Worm (Caenorhabditis elegans) whole organism, L4 larva: Measurements from ENCODE around the gene rgs-2.

Experiments
- F10B5.3 ChIP-seq: sonication (generic microtip); optimal IDR thresholded peaks from 2 replicates; lab custom pipeline; 2016; ENCODE audit warnings: mild to moderate bottlenecking, missing genetic modification characterization, missing compliant biosample characterization
- R02D3.7 ChIP-seq: fragments of 150-350 bp; sonication (generic microtip); optimal IDR thresholded peaks from 3 replicates; lab custom pipeline; 2014; ENCODE audit warnings: missing biosample characterization, missing genetic modification characterization
- T26A8.4 ChIP-seq: fragments of 200-800 bp; sonication (Bioruptor generic); IDR thresholded peaks from 2 replicates; pipeline ENCODE4 v1.3.6; 2022; ENCODE audit warnings: missing genetic modification characterization, missing compliant biosample characterization
- Y105C5A.15 ChIP-seq: fragments of 200-800 bp; sonication (Bioruptor generic); IDR thresholded peaks from 2 replicates; pipeline ENCODE4 v1.3.6; 2022; ENCODE audit warnings: missing genetic modification characterization, missing compliant biosample characterization
- Y5F2A.4 ChIP-seq: fragments of 200-800 bp; sonication (Bioruptor generic); optimal IDR thresholded peaks from 2 replicates; lab custom pipeline; 2018; ENCODE audit warnings: mild to moderate bottlenecking, missing genetic modification characterization, missing compliant biosample characterization
- ZK546.5 ChIP-seq, 2 experiments: sonication (generic microtip); optimal IDR thresholded peaks; 2 replicates each; lab custom pipeline; 2017; ENCODE audit warnings: missing biosample characterization in 2 of 2, missing genetic modification characterization in 2 of 2
- aha-1 ChIP-seq: fragments of 150-350 bp; peaks from one replicate; lab custom pipeline; 2014; ENCODE audit warnings: missing biosample characterization, missing genetic modification characterization
- ama-1 ChIP-seq: fragments of 150-350 bp; optimal IDR thresholded peaks from 2 replicates; lab custom pipeline; 2014; ENCODE audit warnings: inconsistent platforms, mixed read lengths
- arid-1 ChIP-seq: fragments of 200-800 bp; sonication (Bioruptor generic); conservative IDR thresholded peaks from 2 replicates; pipeline ENCODE4 v1.3.6; 2022; ENCODE audit warnings: missing genetic modification reagents, missing genetic modification characterization, missing compliant biosample characterization
- ceh-20 ChIP-seq: fragments of 200-800 bp; sonication (Bioruptor generic); IDR thresholded peaks from 2 replicates; pipeline ENCODE4 v1.3.6; 2022; ENCODE audit warnings: missing genetic modification reagents, missing genetic modification characterization, missing compliant biosample characterization
- ceh-44 ChIP-seq: fragments of 200-800 bp; sonication (Bioruptor generic); IDR thresholded peaks from 2 replicates; pipeline ENCODE4 v1.3.6; 2022; ENCODE audit warnings: missing genetic modification reagents, missing genetic modification characterization, missing compliant biosample characterization
- ceh-62 ChIP-seq: sonication (generic microtip); optimal IDR thresholded peaks from 2 replicates; lab custom pipeline; 2017; ENCODE audit warnings: missing biosample characterization, missing genetic modification characterization
- ceh-82 ChIP-seq: sonication (generic microtip); optimal IDR thresholded peaks from 2 replicates; lab custom pipeline; 2017; ENCODE audit warnings: missing biosample characterization, missing genetic modification characterization
- cey-2 ChIP-seq: sonication (generic microtip); optimal IDR thresholded peaks from 3 replicates; lab custom pipeline; 2017; ENCODE audit warnings: missing genetic modification characterization, mild to moderate bottlenecking, missing compliant biosample characterization, antibody characterized with exemption, borderline replicate concordance; ENCODE audit not compliant: insufficient read depth
- daf-19 ChIP-seq: fragments of 200-800 bp; sonication (Bioruptor generic); conservative IDR thresholded peaks from 2 replicates; pipeline ENCODE4 v1.3.6; 2022; ENCODE audit warnings: missing genetic modification characterization, missing compliant biosample characterization
- daf-8 ChIP-seq: fragments of 200-800 bp; sonication (Bioruptor generic); IDR thresholded peaks from 2 replicates; pipeline ENCODE4 v1.3.6; 2022; ENCODE audit warnings: missing genetic modification characterization, missing compliant biosample characterization
- dmd-9 ChIP-seq: fragments of 200-800 bp; sonication (Bioruptor generic); IDR thresholded peaks from 2 replicates; pipeline ENCODE4 v1.3.6; 2022; ENCODE audit warnings: missing genetic modification reagents, missing genetic modification characterization, missing compliant biosample characterization
- duxl-1 ChIP-seq: sonication (generic microtip); optimal IDR thresholded peaks from 2 replicates; lab custom pipeline; 2016; ENCODE audit warnings: mild to moderate bottlenecking, missing genetic modification characterization, moderate library complexity, missing compliant biosample characterization; ENCODE audit not compliant: poor library complexity
- fkh-10 ChIP-seq: fragments of 150-350 bp; optimal IDR thresholded peaks from 2 replicates; lab custom pipeline; 2014; ENCODE audit warnings: missing biosample characterization, missing genetic modification reagents, missing genetic modification characterization
- fos-1 ChIP-seq: fragments of 150-350 bp; optimal IDR thresholded peaks from 2 replicates; lab custom pipeline; 2014; ENCODE audit warnings: missing biosample characterization, missing genetic modification characterization
- hif-1 ChIP-seq, 2 experiments: sonication (generic microtip); optimal IDR thresholded peaks; 2 replicates each; lab custom pipeline; 2016 to 2017; ENCODE audit warnings: missing compliant biosample characterization in 2 of 2, missing genetic modification characterization in 2 of 2, missing genetic modification reagents in 2 of 2, missing genotype in 2 of 2, mild to moderate bottlenecking in 1 of 2
- hlh-11 ChIP-seq: fragments of 200-800 bp; sonication (Bioruptor generic); optimal IDR thresholded peaks from 2 replicates; lab custom pipeline; 2018; ENCODE audit warnings: mild to moderate bottlenecking, missing genetic modification characterization, missing compliant biosample characterization
- lin-1 ChIP-seq: fragments of 200-800 bp; sonication (Bioruptor generic); IDR thresholded peaks from 2 replicates; pipeline ENCODE4 v1.3.6; 2022; ENCODE audit warnings: missing genetic modification reagents, missing genetic modification characterization, missing compliant biosample characterization
- lin-29 ChIP-seq: fragments of 200-800 bp; sonication (Bioruptor generic); IDR thresholded peaks from 2 replicates; pipeline ENCODE4 v1.3.6; 2022; ENCODE audit warnings: missing genetic modification reagents, missing genetic modification characterization, missing compliant biosample characterization
- lin-38 ChIP-seq: fragments of 200-800 bp; sonication (Bioruptor generic); IDR thresholded peaks from 2 replicates; pipeline ENCODE4 v1.3.6; 2022; ENCODE audit warnings: missing genetic modification reagents, missing genetic modification characterization, missing compliant biosample characterization
- madf-9 ChIP-seq: fragments of 200-800 bp; sonication (Bioruptor generic); conservative IDR thresholded peaks from 2 replicates; pipeline ENCODE4 v1.3.6; 2022; ENCODE audit warnings: missing genetic modification reagents, missing genetic modification characterization, missing compliant biosample characterization
- mdt-29 ChIP-seq: fragments of 200-800 bp; sonication (Bioruptor generic); IDR thresholded peaks from 2 replicates; pipeline ENCODE4 v1.3.6; 2022; ENCODE audit warnings: missing genetic modification reagents, missing genetic modification characterization, missing compliant biosample characterization
- mes-2 ChIP-seq: sonication (generic microtip); optimal IDR thresholded peaks from 2 replicates; lab custom pipeline; 2016; ENCODE audit warnings: missing genotype, mild to moderate bottlenecking, missing genetic modification characterization, missing compliant biosample characterization; ENCODE audit not compliant: poor library complexity, severe bottlenecking
- nhr-10 ChIP-seq: fragments of 150-350 bp; optimal IDR thresholded peaks from 2 replicates; lab custom pipeline; 2014; ENCODE audit warnings: missing biosample characterization, missing genetic modification characterization
- nhr-111 ChIP-seq: fragments of 200-800 bp; sonication (Bioruptor generic); optimal IDR thresholded peaks from 2 replicates; lab custom pipeline; 2018; ENCODE audit warnings: mild to moderate bottlenecking, missing genetic modification characterization, missing compliant biosample characterization
- nhr-41 ChIP-seq: fragments of 200-800 bp; sonication (Bioruptor generic); IDR thresholded peaks from 2 replicates; pipeline ENCODE4 v1.3.6; 2022; ENCODE audit warnings: missing genetic modification reagents, missing genetic modification characterization, missing compliant biosample characterization
- nhr-48 ChIP-seq: sonication (generic microtip); optimal IDR thresholded peaks from 2 replicates; lab custom pipeline; 2016; ENCODE audit warnings: mild to moderate bottlenecking, missing genetic modification characterization, missing compliant biosample characterization
- nhr-6 ChIP-seq: fragments of 150-350 bp; optimal IDR thresholded peaks from 2 replicates; lab custom pipeline; 2014; ENCODE audit warnings: missing biosample characterization, missing genetic modification characterization
- php-3 ChIP-seq: fragments of 200-800 bp; sonication (Bioruptor generic); IDR thresholded peaks from 2 replicates; pipeline ENCODE4 v1.3.6; 2022; ENCODE audit warnings: missing genetic modification reagents, missing genetic modification characterization, missing compliant biosample characterization
- set-16 ChIP-seq: fragments of 200-800 bp; sonication (Bioruptor generic); IDR thresholded peaks from 2 replicates; pipeline ENCODE4 v1.3.6; 2022; ENCODE audit warnings: missing genetic modification reagents, missing genetic modification characterization, missing compliant biosample characterization
- skn-1 ChIP-seq: fragments of 150-350 bp; optimal IDR thresholded peaks from 2 replicates; lab custom pipeline; 2014; ENCODE audit warnings: missing biosample characterization, missing genetic modification characterization
- snpc-1.2 ChIP-seq: fragments of 200-800 bp; sonication (Bioruptor generic); IDR thresholded peaks from 2 replicates; pipeline ENCODE4 v1.3.6; 2022; ENCODE audit warnings: missing genetic modification reagents, missing genetic modification characterization, missing compliant biosample characterization
- snpc-4 ChIP-seq: fragments of 150-350 bp; optimal IDR thresholded peaks from 2 replicates; lab custom pipeline; 2014; ENCODE audit warnings: missing biosample characterization, missing genetic modification characterization
- spr-3 ChIP-seq: fragments of 200-800 bp; sonication (Bioruptor generic); optimal IDR thresholded peaks from 2 replicates; lab custom pipeline; 2018; ENCODE audit warnings: mild to moderate bottlenecking, missing genetic modification characterization, missing compliant biosample characterization
- tag-97 ChIP-seq: fragments of 200-800 bp; sonication (Bioruptor generic); IDR thresholded peaks from 2 replicates; pipeline ENCODE4 v1.3.6; 2022; ENCODE audit warnings: missing genetic modification characterization, missing compliant biosample characterization
- zfp-2 ChIP-seq: sonication (generic microtip); optimal IDR thresholded peaks from 2 replicates; lab custom pipeline; 2016; ENCODE audit warnings: mild to moderate bottlenecking, missing genetic modification characterization, missing compliant biosample characterization
- zip-2 ChIP-seq: fragments of 150-350 bp; optimal IDR thresholded peaks from 2 replicates; lab custom pipeline; 2014; ENCODE audit warnings: missing biosample characterization, missing genetic modification characterization

rgs-2 gene

ce11 chrX:12671638-12672290 lies 40.7 kb upstream of the rgs-2 start (continued):
- no peak for TF ChIP-seq T26A8.4 (GFP tag; lab: Robert Waterston, UW)
- TF ChIP-seq aha-1 (tag; lab: Kevin White, UChicago) = peak; percentile 4
- TF ChIP-seq lin-29 (GFP tag; lab: Robert Waterston, UW) = no peak
- TF ChIP-seq daf-8 (GFP tag; lab: Robert Waterston, UW) = no peak
- peak; percentile 79 for TF ChIP-seq hlh-11 (tag; lab: Kevin White, UChicago)
- no peak for TF ChIP-seq F10B5.3
- no peak for TF ChIP-seq mes-2 (tag; lab: Kevin White, UChicago)
- TF ChIP-seq nhr-6 (tag; lab: Kevin White, UChicago) = no peak
- no peak for TF ChIP-seq nhr-41 (GFP tag; lab: Robert Waterston, UW)
- TF ChIP-seq daf-19 (GFP tag; lab: Robert Waterston, UW) = no peak
- TF ChIP-seq ama-1 (lab: Kevin White, UChicago) = no peak
- TF ChIP-seq snpc-4 (tag; lab: Kevin White, UChicago) = no peak
- TF ChIP-seq ceh-44 (GFP tag; lab: Robert Waterston, UW) = no peak
- no peak for TF ChIP-seq skn-1 (tag; lab: Kevin White, UChicago)
- peak; percentile 57; the same call in 1 of the 2 replicates for TF ChIP-seq ceh-20 (GFP tag; lab: Robert Waterston, UW)
- TF ChIP-seq tag-97 (GFP tag; lab: Robert Waterston, UW) = no peak
- TF ChIP-seq php-3 (GFP tag; lab: Robert Waterston, UW) = 0 out of 2 replicates have a peak, but pooled peaks have one; percentile 44
- TF ChIP-seq nhr-10 (tag; lab: Kevin White, UChicago) = no peak
- TF ChIP-seq hif-1 (tag; optimal IDR thresholded peaks at IDR 0.05; lab: Kevin White, UChicago) = peak in 1 of 2 experiments; percentile 19
- TF ChIP-seq ZK546.5 (tag; optimal IDR thresholded peaks at IDR 0.05; lab: Kevin White, UChicago) = no peak
- no peak for TF ChIP-seq fos-1 (tag; lab: Kevin White, UChicago)
- TF ChIP-seq mdt-29 = 0 out of 2 replicates have a peak, but pooled peaks have one; percentile 38
- no peak for TF ChIP-seq set-16
- no peak for TF ChIP-seq lin-1 (GFP tag; lab: Robert Waterston, UW)
- no peak for TF ChIP-seq Y105C5A.15 (GFP tag; lab: Robert Waterston, UW)
- TF ChIP-seq nhr-111 (GFP tag; lab: Kevin White, UChicago) = no peak
- no peak for TF ChIP-seq zip-2 (tag; lab: Kevin White, UChicago)
- TF ChIP-seq R02D3.7 (tag; lab: Kevin White, UChicago) = no peak
- TF ChIP-seq duxl-1 (tag; lab: Kevin White, UChicago) = no peak
- TF ChIP-seq zfp-2 (tag; lab: Kevin White, UChicago) = no peak
- TF ChIP-seq nhr-48 (tag; lab: Kevin White, UChicago) = peak; percentile 33
- 0 out of 2 replicates have a peak, but pooled peaks have one; percentile 8 for TF ChIP-seq lin-38

- TF ChIP-seq madf-9 (GFP tag; lab: Robert Waterston, UW) (no peak), cey-2 (tag; lab: Kevin White, UChicago) (no peak), R02D3.7 (tag; lab: Kevin White, UChicago) (no peak), fkh-10 (GFP tag; lab: Kevin White, UChicago) (no peak), ceh-44 (GFP tag; lab: Robert Waterston, UW) (no peak), hlh-11 (tag; lab: Kevin White, UChicago) (peak; percentile 30), snpc-1.2 (GFP tag; lab: Robert Waterston, UW) (no peak)
Observed at ce11 chrX:12677113-12677512, 35.3 kb upstream of the rgs-2 start.

ce11 chrX:12678532-12678931 lies 33.9 kb upstream of the rgs-2 start, which contains the start of gene adt-1:
adt-1 (plus strand) TSS chrX:12678832.
- TF ChIP-seq tag-97 (GFP tag; lab: Robert Waterston, UW) = no peak
- TF ChIP-seq ceh-20 (GFP tag; lab: Robert Waterston, UW) = no peak
- TF ChIP-seq arid-1 (GFP tag; lab: Robert Waterston, UW) = no peak
- TF ChIP-seq ceh-82 (tag; lab: Kevin White, UChicago) = no peak
- TF ChIP-seq daf-8 (GFP tag; lab: Robert Waterston, UW) = no peak
- TF ChIP-seq ceh-62 (tag; lab: Kevin White, UChicago) = no peak
- no peak for TF ChIP-seq zip-2 (tag; lab: Kevin White, UChicago)
- no peak for TF ChIP-seq dmd-9 (GFP tag; lab: Robert Waterston, UW)
- TF ChIP-seq nhr-10 (tag; lab: Kevin White, UChicago) = no peak
- TF ChIP-seq Y5F2A.4 (GFP tag; lab: Kevin White, UChicago) = no peak
- no peak for TF ChIP-seq lin-1 (GFP tag; lab: Robert Waterston, UW)
- TF ChIP-seq spr-3 (GFP tag; lab: Kevin White, UChicago) = no peak
